Worm (Caenorhabditis elegans) whole organism, mixed stage, embryonic: ENCODE data around the gene C29F3.3.

Experiments used
- bed-3 ChIP-seq: fragments of 200-800 bp; sonication (Bioruptor generic); optimal IDR thresholded peaks from 3 replicates; lab custom pipeline; 2018; ENCODE audit warnings: mild to moderate bottlenecking, missing genetic modification characterization, moderate library complexity, missing compliant biosample characterization
- blmp-1 ChIP-seq: fragments of 150-350 bp; optimal IDR thresholded peaks from 2 replicates; lab custom pipeline; 2014; ENCODE audit warnings: missing biosample characterization, missing genetic modification characterization
- ceh-39 ChIP-seq: fragments of 150-350 bp; optimal IDR thresholded peaks from 2 replicates; lab custom pipeline; 2014; ENCODE audit warnings: missing biosample characterization, missing genetic modification characterization
- ceh-43 ChIP-seq: fragments of 200-800 bp; sonication (Bioruptor generic); optimal IDR thresholded peaks from 2 replicates; lab custom pipeline; 2018; ENCODE audit warnings: mild to moderate bottlenecking, missing genetic modification characterization, moderate library complexity, missing compliant biosample characterization
- ceh-83 ChIP-seq: fragments of 200-800 bp; sonication (Bioruptor generic); optimal IDR thresholded peaks from 2 replicates; lab custom pipeline; 2018; ENCODE audit warnings: mild to moderate bottlenecking, missing genetic modification characterization, missing compliant biosample characterization
- cnd-1 ChIP-seq: fragments of 200-800 bp; sonication (Bioruptor generic); optimal IDR thresholded peaks from 2 replicates; lab custom pipeline; 2018; ENCODE audit warnings: mild to moderate bottlenecking, missing genetic modification characterization, missing compliant biosample characterization
- elt-1 ChIP-seq: sonication (generic microtip); optimal IDR thresholded peaks from 2 replicates; lab custom pipeline; 2017; ENCODE audit warnings: missing genetic modification characterization, mild to moderate bottlenecking, missing compliant biosample characterization, antibody characterized with exemption, moderate library complexity, borderline replicate concordance; ENCODE audit not compliant: insufficient read depth
- elt-3 ChIP-seq: fragments of 150-350 bp; optimal IDR thresholded peaks from 2 replicates; lab custom pipeline; 2014; ENCODE audit warnings: missing biosample characterization, missing genetic modification characterization
- ham-2 ChIP-seq: fragments of 200-800 bp; sonication (Bioruptor generic); optimal IDR thresholded peaks from 2 replicates; lab custom pipeline; 2018; ENCODE audit warnings: mild to moderate bottlenecking, missing genetic modification characterization, missing compliant biosample characterization
- hlh-1 ChIP-seq: fragments of 150-350 bp; optimal IDR thresholded peaks from 2 replicates; lab custom pipeline; 2014; ENCODE audit warnings: missing biosample characterization, missing genetic modification reagents, missing genetic modification characterization
- lin-13 ChIP-seq: fragments of 150-350 bp; optimal IDR thresholded peaks from 2 replicates; lab custom pipeline; 2014; ENCODE audit warnings: missing biosample characterization, missing genetic modification characterization
- lin-32 ChIP-seq: fragments of 200-800 bp; sonication (Bioruptor generic); optimal IDR thresholded peaks from 2 replicates; lab custom pipeline; 2018; ENCODE audit warnings: mild to moderate bottlenecking, missing genetic modification characterization, missing compliant biosample characterization
- lsy-2 ChIP-seq: fragments of 150-350 bp; optimal IDR thresholded peaks from 2 replicates; lab custom pipeline; 2014; ENCODE audit warnings: missing biosample characterization, missing genetic modification characterization
- mep-1 ChIP-seq: fragments of 150-350 bp; optimal IDR thresholded peaks from 2 replicates; lab custom pipeline; 2017; ENCODE audit warnings: missing biosample characterization, missing genetic modification reagents, missing genetic modification characterization, inconsistent platforms
- mls-2 ChIP-seq: sonication (generic microtip); optimal IDR thresholded peaks from 2 replicates; lab custom pipeline; 2016; ENCODE audit warnings: mild to moderate bottlenecking, missing genetic modification characterization, moderate library complexity, missing compliant biosample characterization
- nhr-12 ChIP-seq: fragments of 150-350 bp; optimal IDR thresholded peaks from 2 replicates; lab custom pipeline; 2014; ENCODE audit warnings: missing biosample characterization, missing genetic modification characterization
- nhr-237 ChIP-seq: fragments of 150-350 bp; optimal IDR thresholded peaks from 2 replicates; lab custom pipeline; 2014; ENCODE audit warnings: missing biosample characterization, missing genetic modification characterization
- nhr-28 ChIP-seq: fragments of 150-350 bp; optimal IDR thresholded peaks from 2 replicates; lab custom pipeline; 2014; ENCODE audit warnings: missing biosample characterization, missing genetic modification characterization
- nhr-76 ChIP-seq: sonication (generic microtip); optimal IDR thresholded peaks from 2 replicates; lab custom pipeline; 2017; ENCODE audit warnings: missing biosample characterization, missing genetic modification characterization
- pha-4 ChIP-seq: fragments of 150-350 bp; optimal IDR thresholded peaks from 2 replicates; lab custom pipeline; 2018; ENCODE audit warnings: missing biosample characterization, missing genetic modification reagents, missing genetic modification characterization
- sem-2 ChIP-seq: fragments of 200-800 bp; sonication (Bioruptor generic); optimal IDR thresholded peaks from 2 replicates; lab custom pipeline; 2018; ENCODE audit warnings: mild to moderate bottlenecking, missing genetic modification characterization, missing compliant biosample characterization
- snpc-4 ChIP-seq: fragments of 150-350 bp; optimal IDR thresholded peaks from 2 replicates; lab custom pipeline; 2014; ENCODE audit warnings: missing biosample characterization, missing genetic modification characterization
- sptf-1 ChIP-seq: sonication (generic microtip); optimal IDR thresholded peaks from 2 replicates; lab custom pipeline; 2017; ENCODE audit warnings: mild to moderate bottlenecking, missing genetic modification characterization, moderate library complexity, missing compliant biosample characterization
- tbx-8 ChIP-seq: fragments of 200-800 bp; sonication (Bioruptor generic); optimal IDR thresholded peaks from 2 replicates; lab custom pipeline; 2018; ENCODE audit warnings: mild to moderate bottlenecking, missing genetic modification characterization, moderate library complexity, missing compliant biosample characterization
- unc-120 ChIP-seq: sonication (generic microtip); optimal IDR thresholded peaks from 2 replicates; lab custom pipeline; 2017; ENCODE audit warnings: missing genetic modification characterization, missing compliant biosample characterization; ENCODE audit not compliant: poor library complexity, severe bottlenecking
- unc-39 ChIP-seq: fragments of 150-350 bp; optimal IDR thresholded peaks from 2 replicates; lab custom pipeline; 2014; ENCODE audit warnings: missing biosample characterization, missing genetic modification characterization
- unc-62 ChIP-seq: fragments of 150-350 bp; optimal IDR thresholded peaks from 2 replicates; lab custom pipeline; 2014; ENCODE audit warnings: missing biosample characterization, missing genetic modification reagents, missing genetic modification characterization
- zip-8 ChIP-seq: fragments of 150-350 bp; optimal IDR thresholded peaks from 2 replicates; lab custom pipeline; 2014; ENCODE audit warnings: missing biosample characterization, missing genetic modification characterization

C29F3.3 gene

ce11 chrV:15347292-15347691 lies at the start of gene C29F3.3:
TSS of gene C29F3.3 (minus strand) at chrV:15347392.
- TF ChIP-seq ceh-83 (GFP tag; lab: Kevin White, UChicago) = no peak
- no peak for TF ChIP-seq nhr-28 (tag; lab: Kevin White, UChicago)
- TF ChIP-seq bed-3 (GFP tag; lab: Kevin White, UChicago) = no peak
- no peak for TF ChIP-seq nhr-237 (tag; lab: Kevin White, UChicago)
- TF ChIP-seq zip-8 (tag; lab: Kevin White, UChicago) = no peak
- TF ChIP-seq nhr-12 (tag; lab: Kevin White, UChicago) = no peak
- no peak for TF ChIP-seq unc-120 (tag; lab: Kevin White, UChicago)
- no peak for TF ChIP-seq elt-3 (tag; lab: Kevin White, UChicago)

DNA sequence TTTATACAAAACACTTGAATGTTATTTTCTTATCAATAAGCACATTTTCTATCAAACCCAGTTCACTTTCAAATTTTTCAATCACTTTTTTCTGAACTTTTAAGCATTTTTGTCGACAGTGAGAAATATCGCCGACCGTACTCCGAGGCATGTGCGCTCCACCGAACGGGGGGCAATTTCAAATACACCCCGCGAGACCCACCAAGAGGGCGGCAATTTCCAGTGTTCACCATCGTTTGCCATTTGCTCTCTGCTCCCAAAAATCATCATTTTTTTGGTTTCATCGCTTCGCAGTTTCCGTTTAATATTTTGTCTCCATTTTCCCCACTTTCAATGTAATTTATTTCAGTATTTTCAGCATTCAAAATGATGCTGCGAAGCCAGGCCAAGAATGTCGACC lies 48.2 kb upstream of the C29F3.3 start, which contains the start of gene cyb-3:
Gene cyb-3, plus strand, starts transcription at position 350 of the 400 bp plus-strand sequence.
- TF ChIP-seq lsy-2 (peak; percentile 57), unc-120 (tag; lab: Kevin White, UChicago) (no peak)

DNA sequence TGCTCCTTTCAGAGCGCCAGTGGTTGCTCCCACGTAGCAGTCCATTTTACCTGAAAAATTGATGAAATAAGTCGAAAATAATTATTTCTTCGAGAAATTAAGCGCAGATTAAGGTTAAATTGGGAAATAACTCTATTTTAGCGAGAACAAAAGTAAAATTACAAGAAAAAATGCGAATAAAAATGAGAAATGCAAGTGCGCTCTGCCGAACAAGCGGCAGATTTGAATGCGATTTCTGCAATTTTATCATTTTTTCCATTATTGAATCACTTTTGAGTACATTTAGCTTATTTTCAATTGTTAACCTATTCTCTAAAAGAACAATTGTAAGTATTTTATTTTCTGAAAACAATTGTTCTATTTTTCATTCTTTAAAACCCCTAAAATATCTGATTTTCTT lies 47.7 kb upstream of the C29F3.3 start, which contains the start of gene T06E6.1:
Gene T06E6.1, minus strand, starts transcription at position 56 of the 400 bp plus-strand sequence.
- no peak for TF ChIP-seq elt-1 (tag; lab: Kevin White, UChicago)
- TF ChIP-seq lin-32 (GFP tag; lab: Kevin White, UChicago) = no peak
- TF ChIP-seq tbx-8 (GFP tag; lab: Kevin White, UChicago) = no peak
- no peak for TF ChIP-seq snpc-4 (tag; lab: Kevin White, UChicago)
- no peak for TF ChIP-seq pha-4 (tag; lab: Kevin White, UChicago)
- TF ChIP-seq sptf-1 (tag; lab: Kevin White, UChicago) = no peak
- TF ChIP-seq ceh-39 (tag; lab: Kevin White, UChicago) = no peak
- no peak for TF ChIP-seq nhr-237 (tag; lab: Kevin White, UChicago)
- no peak for TF ChIP-seq blmp-1 (tag; lab: Kevin White, UChicago)
- no peak for TF ChIP-seq lin-13 (tag; lab: Kevin White, UChicago)
- TF ChIP-seq zip-8 (tag; lab: Kevin White, UChicago) = no peak
- no peak for TF ChIP-seq ham-2 (GFP tag; lab: Kevin White, UChicago)
- no peak for TF ChIP-seq cnd-1 (tag; lab: Kevin White, UChicago)
- TF ChIP-seq, all 35 proteins: peak for 0

DNA sequence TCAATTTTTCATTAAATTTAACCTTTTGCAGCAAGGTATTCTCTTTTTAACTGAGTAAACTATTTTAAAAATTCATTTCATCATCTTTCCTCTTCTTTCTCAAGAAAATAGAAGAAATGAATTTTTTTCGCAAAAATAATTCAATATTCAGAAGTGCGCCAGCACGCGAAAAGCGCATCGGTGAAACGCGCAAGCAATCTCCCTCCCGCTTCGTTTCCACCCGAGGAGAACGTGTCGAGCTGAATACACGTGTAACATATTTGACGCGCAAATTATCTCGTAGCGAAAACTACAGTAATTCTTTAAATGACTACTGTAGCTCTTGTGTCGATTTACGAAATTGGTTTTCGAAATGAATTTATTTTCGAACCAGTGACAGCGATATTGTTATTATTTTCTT lies 44.9 kb upstream of the C29F3.3 start:
- TF ChIP-seq unc-39 (tag; lab: Kevin White, UChicago) (no peak), bed-3 (GFP tag; lab: Kevin White, UChicago) (no peak), ceh-43 (no peak), unc-62 (GFP tag; lab: Kevin White, UChicago) (no peak), sptf-1 (tag; lab: Kevin White, UChicago) (no peak), lin-13 (tag; lab: Kevin White, UChicago) (no peak)

ce11 chrV:15388820-15389384 lies 41.7 kb upstream of the C29F3.3 start, which contains the start of gene srh-170:
TSS of gene srh-170 (minus strand) at chrV:15388870.
- peak; percentile 19 for TF ChIP-seq zip-8 (tag; lab: Kevin White, UChicago)
- TF ChIP-seq ceh-43 = no peak
- no peak for TF ChIP-seq hlh-1
- TF ChIP-seq, all 35 proteins: peak for 1

- TF ChIP-seq ham-2 (GFP tag; lab: Kevin White, UChicago) (no peak), mep-1 (tag; lab: Kevin White, UChicago) (no peak), unc-62 (GFP tag; lab: Kevin White, UChicago) (no peak), zip-8 (tag; lab: Kevin White, UChicago) (no peak), tbx-8 (GFP tag; lab: Kevin White, UChicago) (no peak), elt-1 (tag; lab: Kevin White, UChicago) (no peak), mls-2 (no peak), ceh-83 (GFP tag; lab: Kevin White, UChicago) (no peak), sptf-1 (tag; lab: Kevin White, UChicago) (no peak), bed-3 (GFP tag; lab: Kevin White, UChicago) (no peak), lsy-2 (no peak), unc-120 (tag; lab: Kevin White, UChicago) (no peak), pha-4 (tag; lab: Kevin White, UChicago) (no peak), ceh-39 (tag; lab: Kevin White, UChicago) (no peak), sem-2 (GFP tag; lab: Kevin White, UChicago) (no peak), nhr-76 (tag; lab: Kevin White, UChicago) (no peak), blmp-1 (tag; lab: Kevin White, UChicago) (no peak), lin-32 (GFP tag; lab: Kevin White, UChicago) (no peak), snpc-4 (tag; lab: Kevin White, UChicago) (no peak)
These were observed 37.5 kb upstream of the C29F3.3 start, which contains the start of gene str-102 for ce11 chrV:15384733-15385132. TSS of gene str-102 (plus strand) at chrV:15385033.
